Fruit fly (Drosophila melanogaster) whole organism, wandering third instar larva: ENCODE results near the gene bun.

Source experiments
- Hnf4 ChIP-seq: fragments of 200-800 bp; sonication (Bioruptor generic); optimal IDR thresholded peaks from 2 replicates; lab custom pipeline; 2016; ENCODE audit warnings: missing biosample characterization, mild to moderate bottlenecking, missing genetic modification characterization
- Hr78 ChIP-seq: fragments of >200 bp; optimal IDR thresholded peaks from 2 replicates; lab custom pipeline; 2017; ENCODE audit warnings: missing biosample characterization, missing genetic modification characterization
- Jra ChIP-seq: sonication (Bioruptor generic); optimal IDR thresholded peaks from 2 replicates; lab custom pipeline; 2016; ENCODE audit warnings: missing biosample characterization, missing genetic modification characterization
- Rel ChIP-seq, 2 experiments: fragments of 200-800 bp; sonication (Bioruptor generic) in 1 of 2; optimal IDR thresholded peaks; 2 replicates in 1 of 2; 3 replicates in 1 of 2; lab custom pipeline; 2016 to 2019; ENCODE audit warnings: mild to moderate bottlenecking in 2 of 2, missing biosample characterization in 2 of 2, missing genetic modification characterization in 2 of 2, moderate library complexity in 1 of 2
- br ChIP-seq: fragments of 200-800 bp; sonication (Bioruptor generic); optimal IDR thresholded peaks from 2 replicates; lab custom pipeline; 2016; ENCODE audit warnings: missing biosample characterization, missing genetic modification characterization
- brk ChIP-seq: fragments of 200-800 bp; sonication (Bioruptor generic); optimal IDR thresholded peaks from 2 replicates; lab custom pipeline; 2016; ENCODE audit warnings: missing biosample characterization, mild to moderate bottlenecking, missing genetic modification characterization
- fru ChIP-seq: fragments of 200-800 bp; sonication (Bioruptor generic); optimal IDR thresholded peaks from 3 replicates; lab custom pipeline; 2016; ENCODE audit warnings: missing biosample characterization, mild to moderate bottlenecking, missing genetic modification characterization
- pan ChIP-seq: fragments of >200 bp; optimal IDR thresholded peaks from 2 replicates; lab custom pipeline; 2017

dm6 chr2L:12464065-12464464 lies 82.3 kb downstream of the bun start:
- TF ChIP-seq Jra (GFP tag; lab: Kevin White, UChicago), result no peak
- no peak for TF ChIP-seq br (GFP tag; lab: Kevin White, UChicago)
- no peak for TF ChIP-seq Hr78 (GFP tag; lab: Kevin White, UChicago)
- no peak for TF ChIP-seq Rel (GFP tag; optimal IDR thresholded peaks at IDR 0.05; lab: Kevin White, UChicago)
- no peak for TF ChIP-seq Rel (tag; optimal IDR thresholded peaks at IDR 0.05; lab: Kevin White, UChicago)
- TF ChIP-seq brk (GFP tag; lab: Kevin White, UChicago), result no peak
- TF ChIP-seq pan (lab: Kevin White, UChicago), result no peak
- TF ChIP-seq fru (GFP tag; lab: Kevin White, UChicago), result no peak
- TF ChIP-seq Hnf4, result no peak
